Fruit fly (Drosophila melanogaster) whole organism, embryonic: Measurements from ENCODE around the gene Fbw5.

Experiments
- BEAF-32 ChIP-seq: fragments of 200-800 bp; sonication (Bioruptor generic); optimal IDR thresholded peaks from 3 replicates; lab custom pipeline; 2017; ENCODE audit warnings: missing biosample characterization, missing genetic modification characterization, mild to moderate bottlenecking, moderate library complexity, missing genetic modification reagents
- CG10209 ChIP-seq: fragments of 200-800 bp; sonication (Bioruptor generic); optimal IDR thresholded peaks from 3 replicates; lab custom pipeline; 2017; ENCODE audit warnings: missing biosample characterization, mild to moderate bottlenecking, missing genetic modification characterization, missing genetic modification reagents
- CG12219 ChIP-seq: fragments of 200-800 bp; sonication (Bioruptor generic); optimal IDR thresholded peaks from 3 replicates; lab custom pipeline; 2018; ENCODE audit warnings: missing biosample characterization, mild to moderate bottlenecking, missing genetic modification characterization
- CG14441 ChIP-seq: fragments of 200-800 bp; sonication (Bioruptor generic); IDR thresholded peaks from 2 replicates; pipeline ENCODE4 v1.3.6; 2022; ENCODE audit warnings: missing biosample characterization, missing genetic modification characterization
- CG17568 ChIP-seq: fragments of 200-800 bp; sonication (Bioruptor generic); optimal IDR thresholded peaks from 2 replicates; lab custom pipeline; 2018; ENCODE audit warnings: missing biosample characterization, mild to moderate bottlenecking, missing genetic modification characterization, moderate library complexity
- CG2199 ChIP-seq: fragments of 200-800 bp; sonication (Bioruptor generic); IDR thresholded peaks from 3 replicates; pipeline ENCODE4 v1.3.6; 2022; ENCODE audit warnings: missing biosample characterization, missing genetic modification characterization
- CG30403 ChIP-seq: fragments of 200-800 bp; sonication (Bioruptor generic); optimal IDR thresholded peaks from 3 replicates; lab custom pipeline; 2016; ENCODE audit warnings: missing biosample characterization, missing genetic modification characterization
- CG31388 ChIP-seq: fragments of 200-800 bp; sonication (Bioruptor generic); optimal IDR thresholded peaks from 2 replicates; lab custom pipeline; 2016; ENCODE audit warnings: missing biosample characterization, missing genetic modification characterization
- CG43689 ChIP-seq: fragments of 200-800 bp; sonication (Bioruptor generic); IDR thresholded peaks from 2 replicates; pipeline ENCODE4 v1.3.6; 2022; ENCODE audit warnings: missing biosample characterization, missing genetic modification characterization
- CG6689 ChIP-seq: fragments of 200-800 bp; sonication (Bioruptor generic); IDR thresholded peaks from 2 replicates; pipeline ENCODE4 v1.3.6; 2022; ENCODE audit warnings: missing biosample characterization, missing genetic modification characterization
- CG6765 ChIP-seq: fragments of 200-800 bp; sonication (Bioruptor generic); optimal IDR thresholded peaks from 3 replicates; lab custom pipeline; 2017; ENCODE audit warnings: missing biosample characterization, mild to moderate bottlenecking, missing genetic modification characterization
- CG6813 ChIP-seq: fragments of 200-800 bp; sonication (Bioruptor generic); optimal IDR thresholded peaks from 2 replicates; lab custom pipeline; 2017; ENCODE audit warnings: missing biosample characterization, missing genetic modification characterization, mild to moderate bottlenecking, moderate library complexity, missing genetic modification reagents
- CG8281 ChIP-seq: fragments of 200-800 bp; sonication (Bioruptor generic); optimal IDR thresholded peaks from 2 replicates; lab custom pipeline; 2018; ENCODE audit warnings: missing biosample characterization, mild to moderate bottlenecking, missing genetic modification characterization, moderate library complexity
- CG8359 ChIP-seq: fragments of 200-800 bp; sonication (Bioruptor generic); optimal IDR thresholded peaks from 2 replicates; lab custom pipeline; 2017; ENCODE audit warnings: missing biosample characterization, mild to moderate bottlenecking, missing genetic modification characterization, borderline replicate concordance
- CTCF ChIP-seq: fragments of 200-800 bp; sonication (Bioruptor generic); optimal IDR thresholded peaks from 2 replicates; lab custom pipeline; 2017; ENCODE audit warnings: missing biosample characterization, mild to moderate bottlenecking, missing genetic modification characterization, moderate library complexity
- CkIIα-i1 ChIP-seq: fragments of 200-800 bp; sonication (Bioruptor generic); IDR thresholded peaks from 2 replicates; pipeline ENCODE4 v1.3.6; 2022; ENCODE audit warnings: missing biosample characterization, missing genetic modification characterization
- Dbx ChIP-seq: fragments of 200-800 bp; sonication (Bioruptor generic); IDR thresholded peaks from 3 replicates; pipeline ENCODE4 v1.3.6; 2022; ENCODE audit warnings: missing biosample characterization, missing genetic modification characterization
- Dfd ChIP-seq, 2 experiments: fragments of >200 bp; optimal IDR thresholded peaks; 2 replicates each; lab custom pipeline; 2017; ENCODE audit warnings: missing biosample characterization in 2 of 2, missing genetic modification characterization in 2 of 2
- Hr78 ChIP-seq, 2 experiments: fragments of 200-800 bp in 1 of 2; fragments of >200 bp in 1 of 2; sonication (Bioruptor generic) in 1 of 2; optimal IDR thresholded peaks; 2 replicates each; lab custom pipeline; 2017 to 2019; ENCODE audit warnings: missing biosample characterization in 2 of 2, missing genetic modification characterization in 2 of 2, mild to moderate bottlenecking in 1 of 2, moderate library complexity in 1 of 2
- Jarid2 ChIP-seq: fragments of 200-800 bp; sonication (Bioruptor generic); optimal IDR thresholded peaks from 3 replicates; lab custom pipeline; 2017; ENCODE audit warnings: mild to moderate bottlenecking, missing biosample characterization, missing genetic modification reagents, missing genetic modification characterization
- Mes4 ChIP-seq: fragments of 200-800 bp; sonication (Bioruptor generic); optimal IDR thresholded peaks from 2 replicates; lab custom pipeline; 2016; ENCODE audit warnings: missing biosample characterization, missing genetic modification characterization
- Mrtf ChIP-seq: fragments of 200-800 bp; sonication (Bioruptor generic); IDR thresholded peaks from 3 replicates; pipeline ENCODE4 v1.3.6; 2022; ENCODE audit warnings: missing biosample characterization, missing genetic modification characterization
- Myb ChIP-seq: fragments of 200-800 bp; sonication (Bioruptor generic); optimal IDR thresholded peaks from 2 replicates; lab custom pipeline; 2016; ENCODE audit warnings: missing biosample characterization, missing genetic modification characterization
- Neu2 ChIP-seq: fragments of 200-800 bp; sonication (Bioruptor generic); optimal IDR thresholded peaks from 3 replicates; lab custom pipeline; 2016; ENCODE audit warnings: missing biosample characterization, missing genetic modification characterization, borderline replicate concordance
- Sry-β ChIP-seq: fragments of 200-800 bp; sonication (Bioruptor generic); optimal IDR thresholded peaks from 2 replicates; lab custom pipeline; 2018; ENCODE audit warnings: missing biosample characterization, mild to moderate bottlenecking, missing genetic modification characterization, moderate library complexity
- Sry-δ ChIP-seq: fragments of 200-800 bp; sonication (Bioruptor generic); optimal IDR thresholded peaks from 2 replicates; lab custom pipeline; 2016; ENCODE audit warnings: missing biosample characterization, missing genetic modification characterization
- cas ChIP-seq: fragments of 200-800 bp; sonication (Bioruptor generic); IDR thresholded peaks from 2 replicates; pipeline ENCODE4 v1.3.6; 2022; ENCODE audit warnings: missing biosample characterization, missing genetic modification characterization
- cg ChIP-seq: fragments of 200-800 bp; sonication (Bioruptor generic); optimal IDR thresholded peaks from 3 replicates; lab custom pipeline; 2019; ENCODE audit warnings: missing biosample characterization, mild to moderate bottlenecking, missing genetic modification characterization, moderate library complexity
- ci ChIP-seq: fragments of 200-800 bp; sonication (Bioruptor generic); IDR thresholded peaks from 3 replicates; pipeline ENCODE4 v1.3.6; 2022; ENCODE audit warnings: missing biosample characterization, missing genetic modification characterization
- dpn ChIP-seq, 2 experiments: fragments of 200-800 bp; sonication (Bioruptor generic); optimal IDR thresholded peaks; 3 replicates each; lab custom pipeline; 2016; ENCODE audit warnings: missing biosample characterization in 2 of 2, missing genetic modification characterization in 2 of 2
- ewg ChIP-seq: fragments of 200-800 bp; sonication (Bioruptor generic); optimal IDR thresholded peaks from 3 replicates; lab custom pipeline; 2017; ENCODE audit warnings: mild to moderate bottlenecking, missing biosample characterization, missing genetic modification reagents, missing genetic modification characterization
- exex ChIP-seq: fragments of 200-800 bp; sonication (Bioruptor generic); optimal IDR thresholded peaks from 4 replicates; lab custom pipeline; 2018; ENCODE audit warnings: missing biosample characterization, mild to moderate bottlenecking, missing genetic modification characterization, moderate library complexity
- fd102C ChIP-seq: fragments of 200-800 bp; sonication (Bioruptor generic); optimal IDR thresholded peaks from 2 replicates; lab custom pipeline; 2018; ENCODE audit warnings: missing biosample characterization, mild to moderate bottlenecking, missing genetic modification characterization, moderate library complexity
- jigr1 ChIP-seq: fragments of 200-800 bp; sonication (Bioruptor generic); IDR thresholded peaks from 3 replicates; pipeline ENCODE4 v1.3.6; 2022; ENCODE audit warnings: missing biosample characterization, missing genetic modification characterization
- lbe ChIP-seq: fragments of 200-800 bp; sonication (Bioruptor generic); optimal IDR thresholded peaks from 2 replicates; lab custom pipeline; 2016; ENCODE audit warnings: missing biosample characterization, mild to moderate bottlenecking, missing genetic modification characterization
- lilli ChIP-seq: fragments of 200-800 bp; sonication (Bioruptor generic); optimal IDR thresholded peaks from 3 replicates; lab custom pipeline; 2016; ENCODE audit warnings: missing biosample characterization, missing genetic modification characterization
- lmd ChIP-seq: fragments of 200-800 bp; sonication (Bioruptor generic); IDR thresholded peaks from 2 replicates; pipeline ENCODE4 v1.3.6; 2022; ENCODE audit warnings: missing biosample characterization, missing genetic modification characterization
- lov ChIP-seq, 2 experiments: fragments of 200-800 bp in 1 of 2; fragments of >200 bp in 1 of 2; sonication (Bioruptor generic) in 1 of 2; IDR thresholded peaks in 1 of 2; optimal IDR thresholded peaks in 1 of 2; 2 replicates in 1 of 2; 3 replicates in 1 of 2; pipeline versions ENCODE4 v1.3.6 to Lab custom; 2017 to 2022; ENCODE audit warnings: missing biosample characterization in 1 of 2, missing genetic modification characterization in 1 of 2
- nau ChIP-seq: fragments of 200-800 bp; sonication (Bioruptor generic); optimal IDR thresholded peaks from 3 replicates; lab custom pipeline; 2017; ENCODE audit warnings: missing biosample characterization, mild to moderate bottlenecking, missing genetic modification characterization, missing genetic modification reagents
- nerfin-2 ChIP-seq: fragments of 200-800 bp; sonication (Bioruptor generic); IDR thresholded peaks from 2 replicates; pipeline ENCODE4 v1.3.6; 2022; ENCODE audit warnings: missing biosample characterization, missing genetic modification characterization; ENCODE audit not compliant: partially characterized antibody
- nom ChIP-seq: fragments of 200-800 bp; sonication (Bioruptor generic); optimal IDR thresholded peaks from 2 replicates; lab custom pipeline; 2017; ENCODE audit warnings: missing biosample characterization, missing genetic modification characterization, mild to moderate bottlenecking, moderate library complexity, missing genetic modification reagents
- pan ChIP-seq, 4 experiments: fragments of >200 bp in 3 of 4; fragments of 200-800 bp in 1 of 4; sonication (Bioruptor generic) in 1 of 4; optimal IDR thresholded peaks in 3 of 4; IDR thresholded peaks in 1 of 4; 2 replicates each; pipeline versions ENCODE4 v1.3.6 to Lab custom; 2017 to 2022; ENCODE audit warnings: missing biosample characterization in 2 of 4, missing genetic modification characterization in 2 of 4, mixed read lengths in 1 of 4
- peb ChIP-seq: fragments of 200-800 bp; sonication (Bioruptor generic); IDR thresholded peaks from 2 replicates; pipeline ENCODE4 v1.3.6; 2022; ENCODE audit warnings: missing biosample characterization, missing genetic modification characterization
- slou ChIP-seq: fragments of 200-800 bp; sonication (Bioruptor generic); optimal IDR thresholded peaks from 3 replicates; lab custom pipeline; 2016; ENCODE audit warnings: missing biosample characterization, missing genetic modification characterization
- tll ChIP-seq, 2 experiments: fragments of 200-800 bp in 1 of 2; fragments of >200 bp in 1 of 2; sonication (Bioruptor generic) in 1 of 2; optimal IDR thresholded peaks; 2 replicates each; lab custom pipeline; 2017 to 2019; ENCODE audit warnings: missing biosample characterization in 2 of 2, missing genetic modification characterization in 2 of 2, mild to moderate bottlenecking in 1 of 2, moderate library complexity in 1 of 2
- tup ChIP-seq: fragments of 200-800 bp; sonication (Bioruptor generic); optimal IDR thresholded peaks from 2 replicates; lab custom pipeline; 2016; ENCODE audit warnings: missing biosample characterization, mild to moderate bottlenecking, missing genetic modification characterization, moderate library complexity
- unpg ChIP-seq: fragments of 200-800 bp; sonication (Bioruptor generic); optimal IDR thresholded peaks from 3 replicates; lab custom pipeline; 2018; ENCODE audit warnings: missing biosample characterization, mild to moderate bottlenecking, missing genetic modification characterization, moderate library complexity
- zf30C ChIP-seq: fragments of 200-800 bp; sonication (Bioruptor generic); optimal IDR thresholded peaks from 3 replicates; lab custom pipeline; 2018; ENCODE audit warnings: missing biosample characterization, mild to moderate bottlenecking, missing genetic modification characterization
- zfh1 ChIP-seq: fragments of 200-800 bp; sonication (Bioruptor generic); IDR thresholded peaks from 3 replicates; pipeline ENCODE4 v1.3.6; 2022; ENCODE audit warnings: missing biosample characterization, missing genetic modification characterization

Fbw5 gene

DNA sequence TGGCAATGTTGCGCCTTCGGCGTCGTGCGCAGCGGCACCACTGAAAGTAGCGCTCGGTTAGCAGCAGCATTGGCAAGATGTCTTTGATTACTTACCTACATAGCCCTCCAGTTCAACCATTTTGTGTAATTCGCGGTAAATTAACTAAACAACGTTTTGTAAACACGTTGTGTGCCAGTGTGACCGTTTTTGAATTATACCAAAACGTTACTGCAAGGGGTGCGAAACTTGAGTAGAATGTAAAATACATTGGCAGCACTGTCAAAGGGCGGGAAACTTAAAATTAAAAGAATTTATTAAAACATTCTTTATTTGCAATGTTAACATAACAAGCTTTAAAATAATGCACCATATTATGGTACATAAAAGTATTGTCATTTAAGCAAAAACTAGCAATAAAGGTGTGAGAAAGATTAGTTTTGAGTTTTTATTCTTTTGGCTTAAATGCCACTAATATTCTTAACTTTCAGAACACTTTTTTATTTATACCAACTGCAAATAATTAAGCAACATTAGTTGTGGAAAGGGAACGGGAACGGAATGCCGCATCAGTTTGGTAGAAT lies 41.3 kb downstream of the Fbw5 start, which contains the start of gene CG9107 (continued):
- TF ChIP-seq CG10209 (GFP tag; lab: Kevin White, UChicago) (no peak), ewg (no peak), fd102C (GFP tag; lab: Kevin White, UChicago) (no peak), ci (GFP tag; lab: Robert Waterston, UW) (peak; percentile 42; the same call in 1 of the 3 replicates), Mrtf (no peak), CG2199 (no peak), nom (GFP tag; lab: Kevin White, UChicago) (no peak), CG17568 (GFP tag; lab: Kevin White, UChicago) (no peak), jigr1 (GFP tag; lab: Robert Waterston, UW) (no peak), CG14441 (GFP tag; lab: Robert Waterston, UW) (no peak), Sry-δ (GFP tag; lab: Kevin White, UChicago) (peak; percentile 18), BEAF-32 (GFP tag; lab: Kevin White, UChicago) (peak; percentile 10), Myb (GFP tag; lab: Kevin White, UChicago) (peak; percentile 78), slou (GFP tag; lab: Kevin White, UChicago) (no peak), CG8359 (GFP tag; lab: Kevin White, UChicago) (no peak), nerfin-2 (no peak), lbe (GFP tag; lab: Kevin White, UChicago) (no peak), tup (GFP tag; lab: Kevin White, UChicago) (no peak), Sry-β (GFP tag; lab: Kevin White, UChicago) (no peak), dpn (GFP tag; optimal IDR thresholded peaks at IDR 0.05; lab: Kevin White, UChicago) (no peak), lmd (no peak), Dfd (GFP tag; optimal IDR thresholded peaks at IDR 0.05; lab: Kevin White, UChicago) (no peak), CG8281 (no peak), CG6689 (GFP tag; lab: Robert Waterston, UW) (no peak), zfh1 (no peak), CG6813 (GFP tag; lab: Kevin White, UChicago) (no peak), nau (GFP tag; lab: Kevin White, UChicago) (no peak), CG6765 (GFP tag; lab: Kevin White, UChicago) (no peak), unpg (GFP tag; lab: Kevin White, UChicago) (no peak), pan (optimal IDR thresholded peaks at IDR 0.05; lab: Kevin White, UChicago) (no peak), pan (GFP tag; optimal IDR thresholded peaks at IDR 0.05 in 1 of 2, IDR thresholded peaks at IDR 0.05 in 1 of 2) (no peak), lilli (GFP tag; lab: Kevin White, UChicago) (no peak), Dbx (GFP tag; lab: Robert Waterston, UW) (no peak), CG12219 (GFP tag; lab: Kevin White, UChicago) (no peak), CG43689 (GFP tag; lab: Robert Waterston, UW) (no peak), cas (no peak), CkIIα-i1 (GFP tag; lab: Robert Waterston, UW) (no peak), Neu2 (GFP tag; lab: Kevin White, UChicago) (no peak), cg (no peak), CG30403 (GFP tag; lab: Kevin White, UChicago) (no peak), exex (tag; lab: Kevin White, UChicago) (no peak), peb (no peak), Jarid2 (no peak), lov (optimal IDR thresholded peaks at IDR 0.05; lab: Kevin White, UChicago) (no peak), lov (GFP tag; IDR thresholded peaks at IDR 0.05; lab: Robert Waterston, UW) (no peak), tll (GFP tag; optimal IDR thresholded peaks at IDR 0.05; lab: Kevin White, UChicago) (no peak), Mes4 (GFP tag; lab: Kevin White, UChicago) (no peak), Hr78 (GFP tag; optimal IDR thresholded peaks at IDR 0.05; lab: Kevin White, UChicago) (no peak), CG31388 (GFP tag; lab: Kevin White, UChicago) (no peak), CTCF (GFP tag; lab: Kevin White, UChicago) (no peak), zf30C (GFP tag; lab: Kevin White, UChicago) (no peak)
